Fruit fly (Drosophila melanogaster): ENCODE data around the gene zfh2.

zfh2 gene

DNA sequence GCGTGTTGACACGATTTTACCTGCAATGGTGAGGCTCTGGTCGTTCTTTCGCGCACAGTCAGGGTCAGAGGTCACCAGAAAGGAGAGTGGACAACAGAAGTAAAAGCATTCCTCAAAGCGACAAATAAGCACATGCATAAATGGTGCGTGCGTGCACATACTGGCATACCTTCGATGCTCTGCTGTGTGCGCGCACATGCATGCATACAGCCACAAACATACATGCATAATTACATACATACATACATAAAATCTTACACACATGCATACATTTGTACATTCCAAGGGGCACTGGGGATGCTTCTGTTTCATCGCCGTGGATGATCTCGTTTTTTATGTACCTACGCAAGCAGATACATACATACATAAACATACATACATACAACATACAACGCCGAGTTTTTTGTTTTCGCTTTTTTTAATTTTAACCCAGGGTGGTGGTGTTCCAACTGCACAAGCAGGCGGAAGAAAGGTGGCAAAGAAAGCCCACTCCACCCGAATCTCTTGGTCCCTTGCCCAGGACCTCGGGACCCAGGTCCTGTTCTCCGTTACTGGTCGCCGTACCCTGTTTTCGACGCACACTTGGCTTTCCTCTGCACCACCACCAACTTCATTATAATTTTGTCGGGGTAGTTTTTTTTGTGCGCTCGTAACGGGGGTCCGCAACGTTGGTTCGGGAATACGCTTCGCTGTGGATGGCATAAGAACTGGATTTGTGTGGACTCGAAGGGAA is 12.6 kb upstream of the zfh2 start, which contains the start of gene Asator (continued):
- peak; percentile 50 for TF ChIP-seq CG10669 (GFP tag; optimal IDR thresholded peaks at IDR 0.05)
- TF ChIP-seq achi (GFP tag; optimal IDR thresholded peaks at IDR 0.05): peak; percentile 54
- peak; percentile 46 for TF ChIP-seq CG11902 (GFP tag; optimal IDR thresholded peaks at IDR 0.05)
- TF ChIP-seq fd59A (GFP tag; optimal IDR thresholded peaks at IDR 0.05): peak; percentile 13
- TF ChIP-seq CG1621 (tag; optimal IDR thresholded peaks at IDR 0.05): no peak
- peak; percentile 59 for TF ChIP-seq acj6 (GFP tag; optimal IDR thresholded peaks at IDR 0.05)
- TF ChIP-seq CG6276 (GFP tag; optimal IDR thresholded peaks at IDR 0.05): no peak
- peak; percentile 57 to 85 for TF ChIP-seq ss (GFP tag; optimal IDR thresholded peaks at IDR 0.05)
- peak; percentile 77 for TF ChIP-seq Met (GFP tag; optimal IDR thresholded peaks at IDR 0.05)
- TF ChIP-seq CG9139 (GFP tag; optimal IDR thresholded peaks at IDR 0.05): peak; percentile 5

dm6 chr4:489561-489881 is 12.1 kb upstream of the zfh2 start:
- TF ChIP-seq CG15336 (GFP tag; IDR thresholded peaks at IDR 0.05) (no peak), Eip75B (GFP tag; optimal IDR thresholded peaks at IDR 0.05) (peak; percentile 61), Eip78C (GFP tag) (peak; percentile 37), dac (GFP tag; optimal IDR thresholded peaks at IDR 0.05) (no peak), Sox102F (GFP tag; optimal IDR thresholded peaks at IDR 0.05) (no peak), CG11294 (GFP tag; IDR thresholded peaks at IDR 0.05) (no peak), CG6808 (GFP tag; optimal IDR thresholded peaks at IDR 0.05) (no peak), CG1621 (tag; optimal IDR thresholded peaks at IDR 0.05) (no peak), CG8632 (GFP tag; optimal IDR thresholded peaks at IDR 0.05) (no peak), Met (GFP tag; optimal IDR thresholded peaks at IDR 0.05) (no peak), ss (GFP tag; optimal IDR thresholded peaks at IDR 0.05) (peak in 1 of 2 experiments; percentile 4), svp (GFP tag) (no peak), fd85E (GFP tag; optimal IDR thresholded peaks at IDR 0.05) (no peak), achi (GFP tag; optimal IDR thresholded peaks at IDR 0.05) (no peak), CG10669 (GFP tag; optimal IDR thresholded peaks at IDR 0.05) (no peak), CG31627 (GFP tag; optimal IDR thresholded peaks at IDR 0.05) (no peak), CG8119 (GFP tag; IDR thresholded peaks at IDR 0.05) (no peak), dsx (GFP tag; optimal IDR thresholded peaks at IDR 0.05; ENCODE audit: poor library complexity, severe bottlenecking) (no peak), CG32006 (GFP tag; optimal IDR thresholded peaks at IDR 0.05) (no peak), acj6 (GFP tag; optimal IDR thresholded peaks at IDR 0.05) (no peak), Smox (GFP tag; optimal IDR thresholded peaks at IDR 0.05) (no peak), CG11902 (GFP tag; optimal IDR thresholded peaks at IDR 0.05) (no peak), CG3032 (tag; optimal IDR thresholded peaks at IDR 0.05) (no peak), CG3919 (GFP tag; optimal IDR thresholded peaks at IDR 0.05) (no peak), Lpt (GFP tag; optimal IDR thresholded peaks at IDR 0.05) (no peak), spab (GFP tag; optimal IDR thresholded peaks at IDR 0.05) (peak; percentile 44), topi (GFP tag; optimal IDR thresholded peaks at IDR 0.05) (no peak), Hr4 (GFP tag; optimal IDR thresholded peaks at IDR 0.05) (no peak), CG8319 (GFP tag; optimal IDR thresholded peaks at IDR 0.05) (no peak), CG11762 (GFP tag; optimal IDR thresholded peaks at IDR 0.05; ENCODE audit: insufficient read depth) (peak; percentile 1), vri (GFP tag; optimal IDR thresholded peaks at IDR 0.05) (no peak), Blimp-1 (GFP tag; optimal IDR thresholded peaks at IDR 0.05) (no peak)

DNA sequence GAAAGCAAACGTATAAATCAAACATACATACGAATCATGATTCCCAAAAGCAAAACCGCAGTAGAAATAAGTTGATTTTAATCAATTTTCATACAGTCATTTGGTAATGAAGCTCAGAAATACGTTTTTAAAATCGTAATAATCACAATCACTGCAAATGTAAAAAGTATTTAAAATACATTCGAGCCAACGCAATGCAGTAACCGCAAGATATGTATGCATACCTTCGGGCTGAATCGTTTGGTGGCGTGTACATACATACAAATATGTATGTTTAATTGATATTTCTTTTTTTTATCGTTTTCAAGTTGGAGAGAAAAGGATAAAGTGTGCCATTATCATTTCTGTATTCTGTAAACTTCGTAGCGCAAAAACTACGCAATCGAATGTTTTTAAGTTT is 11.5 kb upstream of the zfh2 start:
- TF ChIP-seq Ets96B (tag; optimal IDR thresholded peaks at IDR 0.05): peak; percentile 14
- peak; percentile 42 for TF ChIP-seq svp (GFP tag)
- TF ChIP-seq fd85E (GFP tag; optimal IDR thresholded peaks at IDR 0.05): no peak
- TF ChIP-seq fd59A (GFP tag; optimal IDR thresholded peaks at IDR 0.05): no peak

All from whole organism, prepupa.